ENCODE assay signal across 3 worm cellular contexts in the genomic region with DNA sequence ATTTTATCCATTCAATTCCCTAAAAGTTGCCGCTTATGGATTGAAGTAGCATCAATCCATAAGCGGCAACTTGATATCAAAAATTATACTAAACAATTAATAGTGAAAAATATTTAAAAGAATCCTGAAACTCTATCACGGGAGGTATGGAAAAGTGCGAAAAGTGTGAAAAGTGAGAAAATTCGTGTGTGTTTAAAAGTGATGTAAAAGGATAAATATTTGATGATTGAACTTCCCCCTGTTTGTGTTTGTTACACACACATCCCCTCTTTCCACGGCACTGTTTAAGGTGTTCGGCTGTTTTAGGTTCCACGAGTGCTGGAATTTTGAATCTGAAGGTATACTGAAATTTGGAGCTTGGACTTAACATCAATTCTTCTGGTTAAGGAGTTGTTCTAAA.
TF ChIP-seq lines count a peak whose summit lies in the region.

No protein-coding gene starts in this region.

TF ChIP-seq in whole organism, L4 larva, 104 proteins besides CTCF, POLR2A, EP300 and RAD21:
- TF ChIP-seq gei-8 (GFP tag; optimal IDR thresholded peaks at IDR 0.05; lab: Kevin White, UChicago) (no peak), pha-4 (GFP tag; IDR thresholded peaks at IDR 0.05; lab: Robert Waterston, UW) (no peak), pha-4 (tag; optimal IDR thresholded peaks at IDR 0.05; lab: Kevin White, UChicago) (peak; percentile 57)

TF ChIP-seq in whole organism, early embryonic, 17 proteins besides CTCF, POLR2A, EP300 and RAD21:
- TF ChIP-seq tbx-37 (GFP tag; conservative IDR thresholded peaks at IDR 0.05; lab: Robert Waterston, UW) (no peak), scrt-1 (GFP tag; IDR thresholded peaks at IDR 0.05; lab: Robert Waterston, UW) (no peak), ets-7 (tag; optimal IDR thresholded peaks at IDR 0.05; lab: Kevin White, UChicago) (no peak), tbx-11 (GFP tag; IDR thresholded peaks at IDR 0.05; lab: Robert Waterston, UW) (0 out of 2 replicates have a peak, but pooled peaks have one; percentile 17), pes-1 (GFP tag; IDR thresholded peaks at IDR 0.05; lab: Robert Waterston, UW) (no peak), aly-1 (tag; optimal IDR thresholded peaks at IDR 0.05; lab: Kevin White, UChicago) (no peak), sea-1 (GFP tag; conservative IDR thresholded peaks at IDR 0.05; lab: Robert Waterston, UW) (no peak)
TF ChIP-seq in whole organism, early embryonic: peak in this region for 1.

TF ChIP-seq in whole organism, young adult, 124 proteins besides CTCF, POLR2A, EP300 and RAD21:
- peak; percentile 91 for TF ChIP-seq pha-4 (tag; optimal IDR thresholded peaks at IDR 0.05; lab: Kevin White, UChicago)
- no peak for TF ChIP-seq ztf-28 (GFP tag; IDR thresholded peaks at IDR 0.05; lab: Robert Waterston, UW)
